Fruit fly (Drosophila melanogaster): ENCODE results near the gene Adi1.

Gene Adi1

DNA sequence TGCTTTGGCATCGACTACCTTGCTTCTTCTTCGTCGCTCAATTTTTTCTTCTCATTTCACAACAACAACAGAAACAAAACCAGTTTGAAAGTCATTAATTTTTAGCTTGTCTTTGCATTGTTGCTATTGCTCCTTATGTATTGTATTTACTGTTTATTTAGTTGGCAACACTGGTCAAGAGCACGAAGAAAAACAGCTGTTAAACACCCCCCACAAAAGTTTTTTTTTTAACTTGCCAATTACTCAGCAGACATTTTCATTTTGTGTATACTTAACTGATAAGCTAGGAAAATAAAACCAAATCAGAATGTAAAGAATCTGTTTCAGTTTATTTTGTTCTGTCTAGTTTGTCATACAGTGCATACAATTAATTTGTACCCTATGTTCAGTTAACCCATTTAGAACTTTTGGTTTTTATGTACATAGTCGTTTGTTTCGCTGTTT lies 16.6 kb downstream of the Adi1 start (continued):
- TF ChIP-seq dsx (GFP tag; optimal IDR thresholded peaks at IDR 0.05; ENCODE audit: poor library complexity, severe bottlenecking) (peak; percentile 29), CG8632 (GFP tag; optimal IDR thresholded peaks at IDR 0.05) (no peak), CG11902 (GFP tag; optimal IDR thresholded peaks at IDR 0.05) (no peak), CG11762 (GFP tag; optimal IDR thresholded peaks at IDR 0.05; ENCODE audit: insufficient read depth) (no peak), salr (GFP tag; optimal IDR thresholded peaks at IDR 0.05) (peak in 1 of 2 experiments; percentile 13), Hr4 (GFP tag; optimal IDR thresholded peaks at IDR 0.05) (peak; percentile 38), Sox15 (GFP tag; optimal IDR thresholded peaks at IDR 0.05) (no peak), Eip93F (GFP tag; optimal IDR thresholded peaks at IDR 0.05) (no peak), Gug (GFP tag; IDR thresholded peaks at IDR 0.05) (no peak), eg (GFP tag; IDR thresholded peaks at IDR 0.05) (peak; percentile 58; the same call in 2 of the 3 replicates), fd59A (GFP tag; optimal IDR thresholded peaks at IDR 0.05) (no peak), CG10669 (GFP tag; optimal IDR thresholded peaks at IDR 0.05) (peak; percentile 7), pdm3 (GFP tag; optimal IDR thresholded peaks at IDR 0.05) (no peak), Ets96B (tag; optimal IDR thresholded peaks at IDR 0.05) (peak; percentile 36), Smox (GFP tag; optimal IDR thresholded peaks at IDR 0.05) (no peak), vri (GFP tag; optimal IDR thresholded peaks at IDR 0.05) (no peak), CG6792 (GFP tag; optimal IDR thresholded peaks at IDR 0.05) (no peak), CG32006 (GFP tag; optimal IDR thresholded peaks at IDR 0.05) (peak; percentile 56), CG8119 (GFP tag; IDR thresholded peaks at IDR 0.05) (peak; percentile 52; the same call in 2 of the 3 replicates), Eip75B (GFP tag; optimal IDR thresholded peaks at IDR 0.05) (peak; percentile 16), CG15336 (GFP tag; IDR thresholded peaks at IDR 0.05) (no peak; the same call in 1 of the 2 replicates), CG16779 (tag; optimal IDR thresholded peaks at IDR 0.05) (peak; percentile 28), Hr39 (GFP tag; optimal IDR thresholded peaks at IDR 0.05) (no peak), CG9139 (GFP tag; optimal IDR thresholded peaks at IDR 0.05) (peak; percentile 0), ss (GFP tag; optimal IDR thresholded peaks at IDR 0.05) (peak in 1 of 2 experiments; percentile 38), CG31627 (GFP tag; optimal IDR thresholded peaks at IDR 0.05) (no peak), CG3032 (tag; optimal IDR thresholded peaks at IDR 0.05) (no peak)

DNA sequence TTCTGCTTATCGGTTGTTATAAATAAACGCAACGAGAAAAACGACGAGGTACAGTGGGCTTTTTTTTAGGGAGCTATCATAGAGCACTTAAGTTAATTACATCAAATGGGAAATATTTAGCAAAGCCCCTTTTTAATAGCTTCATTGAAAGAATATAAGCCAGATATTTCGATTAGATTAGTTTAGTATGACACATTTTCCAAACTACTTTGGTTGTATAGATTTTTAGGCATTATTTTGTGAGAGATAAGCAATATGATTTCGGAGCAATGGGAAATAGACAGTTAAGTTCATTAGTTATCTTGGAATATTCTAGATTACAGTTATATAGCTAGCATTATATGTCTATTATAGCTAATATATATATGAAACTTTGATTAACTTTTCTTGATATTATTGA lies 17.0 kb downstream of the Adi1 start:
- no peak for TF ChIP-seq Eip93F (GFP tag; optimal IDR thresholded peaks at IDR 0.05)

dm6 chr3L:10680728-10681306 lies 17.6 kb downstream of the Adi1 start:
- TF ChIP-seq Hr39 (GFP tag; optimal IDR thresholded peaks at IDR 0.05) (no peak), CG9139 (GFP tag; optimal IDR thresholded peaks at IDR 0.05) (no peak), Eip93F (GFP tag; optimal IDR thresholded peaks at IDR 0.05) (no peak), pdm3 (GFP tag; optimal IDR thresholded peaks at IDR 0.05) (no peak), CG11294 (GFP tag; IDR thresholded peaks at IDR 0.05) (peak; percentile 39; the same call in 1 of the 2 replicates), cyc (GFP tag; optimal IDR thresholded peaks at IDR 0.05) (no peak), topi (GFP tag; optimal IDR thresholded peaks at IDR 0.05) (no peak), esn (GFP tag; optimal IDR thresholded peaks at IDR 0.05) (no peak), CG4318 (GFP tag; optimal IDR thresholded peaks at IDR 0.05) (no peak), Lpt (GFP tag; optimal IDR thresholded peaks at IDR 0.05) (peak; percentile 22), CG3032 (tag; optimal IDR thresholded peaks at IDR 0.05) (no peak), lz (GFP tag; optimal IDR thresholded peaks at IDR 0.05) (no peak), CG8119 (GFP tag; IDR thresholded peaks at IDR 0.05) (no peak), CG7368 (GFP tag; optimal IDR thresholded peaks at IDR 0.05) (no peak), eg (GFP tag; IDR thresholded peaks at IDR 0.05) (peak; percentile 54; the same call in 2 of the 3 replicates), CG16779 (tag; optimal IDR thresholded peaks at IDR 0.05) (peak; percentile 43), CG11902 (GFP tag; optimal IDR thresholded peaks at IDR 0.05) (no peak), CG6163 (GFP tag; IDR thresholded peaks at IDR 0.05) (0 out of 3 replicates have a peak, but pooled peaks have one; percentile 43), CG32006 (GFP tag; optimal IDR thresholded peaks at IDR 0.05) (no peak), spab (GFP tag; optimal IDR thresholded peaks at IDR 0.05) (no peak), CG8319 (GFP tag; optimal IDR thresholded peaks at IDR 0.05) (no peak), Hr38 (GFP tag; optimal IDR thresholded peaks at IDR 0.05) (no peak), acj6 (GFP tag; optimal IDR thresholded peaks at IDR 0.05) (no peak), CG8632 (GFP tag; optimal IDR thresholded peaks at IDR 0.05) (no peak), dsx (GFP tag; optimal IDR thresholded peaks at IDR 0.05; ENCODE audit: poor library complexity, severe bottlenecking) (peak; percentile 6), dac (GFP tag; optimal IDR thresholded peaks at IDR 0.05) (no peak), salr (GFP tag; optimal IDR thresholded peaks at IDR 0.05) (no peak), CG31627 (GFP tag; optimal IDR thresholded peaks at IDR 0.05) (no peak), svp (GFP tag) (peak; percentile 44), Met (GFP tag; optimal IDR thresholded peaks at IDR 0.05) (no peak), Smox (GFP tag; optimal IDR thresholded peaks at IDR 0.05) (no peak), fkh (GFP tag; optimal IDR thresholded peaks at IDR 0.05) (peak; percentile 54), Blimp-1 (GFP tag; optimal IDR thresholded peaks at IDR 0.05) (no peak), Sox15 (GFP tag; optimal IDR thresholded peaks at IDR 0.05) (no peak)
